Worm (Caenorhabditis elegans): ENCODE results near the gene F41F3.1.

F41F3.1 gene

ce11 chrV:4694466-4695092 is 40.2 kb downstream of the F41F3.1 start (continued):
- TF ChIP-seq ztf-1 (GFP tag; conservative IDR thresholded peaks at IDR 0.05) (no peak), nhr-77 (tag; optimal IDR thresholded peaks at IDR 0.05) (no peak), ztf-4 (tag; optimal IDR thresholded peaks at IDR 0.05) (peak; percentile 6), ZK546.5 (tag; optimal IDR thresholded peaks at IDR 0.05) (no peak), lsy-2 (tag; optimal IDR thresholded peaks at IDR 0.05) (peak in 1 of 2 experiments; percentile 20), dmd-4 (tag; optimal IDR thresholded peaks at IDR 0.05) (no peak)

- TF ChIP-seq crh-2 (tag; optimal IDR thresholded peaks at IDR 0.05) (no peak), nhr-77 (tag; optimal IDR thresholded peaks at IDR 0.05) (no peak), F13H6.1 (tag; optimal IDR thresholded peaks at IDR 0.05) (no peak), sma-3 (GFP tag; optimal IDR thresholded peaks at IDR 0.05) (no peak), fos-1 (tag; optimal IDR thresholded peaks at IDR 0.05) (no peak), gmeb-1 (tag; optimal IDR thresholded peaks at IDR 0.05) (no peak), nhr-11 (tag; optimal IDR thresholded peaks at IDR 0.05) (no peak), elt-1 (tag; optimal IDR thresholded peaks at IDR 0.05) (no peak)
Observed at ce11 chrV:4698675-4699074, 44.3 kb downstream of the F41F3.1 start.

ce11 chrV:4700189-4700588 is 45.8 kb downstream of the F41F3.1 start, which contains the start of gene ZC266.1:
Gene ZC266.1, minus strand, starts transcription at chrV:4700289.
- TF ChIP-seq mbf-1 (tag; optimal IDR thresholded peaks at IDR 0.05) (no peak), F13H6.1 (tag; optimal IDR thresholded peaks at IDR 0.05) (no peak), nhr-21 (tag; optimal IDR thresholded peaks at IDR 0.05) (no peak), lin-13 (GFP tag; optimal IDR thresholded peaks at IDR 0.05) (no peak), Y55F3AM.14 (GFP tag; optimal IDR thresholded peaks at IDR 0.05) (no peak), ZK546.5 (tag; optimal IDR thresholded peaks at IDR 0.05) (no peak), nhr-10 (tag; optimal IDR thresholded peaks at IDR 0.05) (no peak), nhr-6 (tag; optimal IDR thresholded peaks at IDR 0.05) (no peak)

Measured in whole organism, L2 larva.